Worm (Caenorhabditis elegans) whole organism, L2 larva: ENCODE results near the gene mlt-8.
"Not testable (repeated sequence)": the region's sequence is repeated elsewhere in the genome, so short reads cannot be mapped to it uniquely, and the experiment has no call there.

Source experiments
- ZK546.5 ChIP-seq: sonication (generic microtip); optimal IDR thresholded peaks from 2 replicates; lab custom pipeline; 2017; ENCODE audit warnings: missing biosample characterization, missing genetic modification characterization
- lin-11 ChIP-seq: fragments of 150-350 bp; sonication (generic microtip); optimal IDR thresholded peaks from 2 replicates; lab custom pipeline; 2014; ENCODE audit warnings: missing biosample characterization, missing genetic modification characterization, inconsistent platforms, mixed read lengths
- lin-13 ChIP-seq: fragments of 150-350 bp; optimal IDR thresholded peaks from 2 replicates; lab custom pipeline; 2014; ENCODE audit warnings: missing biosample characterization, missing genetic modification reagents, missing genetic modification characterization
- mbf-1 ChIP-seq: sonication (generic microtip); optimal IDR thresholded peaks from 2 replicates; lab custom pipeline; 2017; ENCODE audit warnings: missing biosample characterization, missing genetic modification characterization
- nhr-12 ChIP-seq: fragments of 150-350 bp; optimal IDR thresholded peaks from 2 replicates; lab custom pipeline; 2014; ENCODE audit warnings: missing biosample characterization, missing genetic modification characterization
- nhr-21 ChIP-seq: fragments of 150-350 bp; optimal IDR thresholded peaks from 2 replicates; lab custom pipeline; 2014; ENCODE audit warnings: missing biosample characterization, missing genetic modification characterization
- unc-62 ChIP-seq: fragments of 150-350 bp; optimal IDR thresholded peaks from 2 replicates; lab custom pipeline; 2014; ENCODE audit warnings: missing biosample characterization, missing genetic modification reagents, missing genetic modification characterization

ce11 chrII:612361-612760, 40.5 kb upstream of the mlt-8 start, which contains the start of gene clec-118:
- not testable (repeated sequence) for TF ChIP-seq lin-13 (GFP tag; lab: Kevin White, UChicago); nhr-21; mbf-1 (tag; lab: Kevin White, UChicago); nhr-12; ZK546.5 (tag; lab: Kevin White, UChicago); lin-11 (tag; lab: Kevin White, UChicago); unc-62 (GFP tag; lab: Kevin White, UChicago)
